Worm (Caenorhabditis elegans): ENCODE results near the gene srh-131.

srh-131 gene

ce11 chrV:17035850-17036249 is 30.6 kb downstream of the srh-131 start, which contains the start of gene srz-94:
TSS of gene srz-94 (minus strand) at chrV:17035950.
- no peak for TF ChIP-seq nhr-11 (tag; optimal IDR thresholded peaks at IDR 0.05)
- no peak for TF ChIP-seq eor-1 (tag; optimal IDR thresholded peaks at IDR 0.05)
- TF ChIP-seq elt-2 (tag; optimal IDR thresholded peaks at IDR 0.05) = no peak
- no peak for TF ChIP-seq nhr-23 (tag; optimal IDR thresholded peaks at IDR 0.05)
- TF ChIP-seq ztf-11 (tag; optimal IDR thresholded peaks at IDR 0.05) = no peak
- no peak for TF ChIP-seq nhr-237 (tag; optimal IDR thresholded peaks at IDR 0.05)
- no peak for TF ChIP-seq skn-1 (tag; optimal IDR thresholded peaks at IDR 0.05)

- no peak for TF ChIP-seq nhr-43 (tag; optimal IDR thresholded peaks at IDR 0.05; ENCODE audit: poor library complexity, severe bottlenecking)
- no peak for TF ChIP-seq unc-62 (GFP tag; optimal IDR thresholded peaks at IDR 0.05)
- no peak for TF ChIP-seq hmg-11 (tag; optimal IDR thresholded peaks at IDR 0.05)
These were observed 37.0 kb downstream of the srh-131 start, which contains the start of gene hpo-33 for ce11 chrV:17042263-17042662. TSS of gene hpo-33 (plus strand) at chrV:17042563.

ce11 chrV:17044500-17044899 is 39.2 kb downstream of the srh-131 start, which contains the start of gene F28B1.2:
TSS of gene F28B1.2 (plus strand) at chrV:17044800.
- no peak for TF ChIP-seq aly-2 (tag; optimal IDR thresholded peaks at IDR 0.05)
- TF ChIP-seq tbx-2 (tag; optimal IDR thresholded peaks at IDR 0.05) = no peak
- no peak for TF ChIP-seq fkh-2 (tag; optimal IDR thresholded peaks at IDR 0.05)

Data from whole organism, L3 larva.